Fruit fly (Drosophila melanogaster) S2 (cell line): ENCODE results near the gene CG13058.

ENCODE experiments used
- CG8478 ChIP-seq: fragments of >200 bp; optimal IDR thresholded peaks from 2 replicates; lab custom pipeline; 2018
- CTCF ChIP-seq, 2 experiments: fragments of >200 bp; optimal IDR thresholded peaks; 2 replicates each; lab custom pipeline; 2018

DNA sequence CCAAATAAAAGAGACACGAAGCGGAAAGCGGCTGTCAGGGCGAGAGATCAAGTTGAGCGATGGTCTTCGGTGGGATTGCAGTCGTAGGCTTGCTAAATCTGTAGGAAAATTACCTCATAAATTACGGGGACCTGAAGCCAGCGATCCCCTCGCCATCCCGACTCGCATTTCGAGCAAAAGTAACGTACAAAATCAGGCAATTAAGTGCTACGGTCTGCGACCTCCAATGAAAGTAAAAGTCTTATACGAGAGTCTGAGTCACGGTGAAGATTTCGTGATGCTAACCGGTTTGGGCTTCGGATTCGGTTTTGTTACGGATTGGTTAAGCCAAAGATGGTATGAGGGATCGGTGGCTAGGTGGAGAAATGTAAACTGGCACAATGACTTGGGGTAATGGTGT, 11.2 kb downstream of the CG13058 start:
- no peak for TF ChIP-seq CTCF (optimal IDR thresholded peaks at IDR 0.05; lab: Kevin White, UChicago)
- TF ChIP-seq CG8478: no peak
